Worm (Caenorhabditis elegans) whole organism, L2 larva: ENCODE measurements around the gene R08E5.1.

Experiments used
- C34F6.9 ChIP-seq: fragments of 150-350 bp; optimal IDR thresholded peaks from 2 replicates; lab custom pipeline; 2014; ENCODE audit warnings: missing biosample characterization, missing genetic modification characterization
- Y55F3AM.14 ChIP-seq: fragments of 200-800 bp; sonication (Bioruptor generic); optimal IDR thresholded peaks from 2 replicates; lab custom pipeline; 2018; ENCODE audit warnings: mild to moderate bottlenecking, missing genetic modification characterization, missing compliant biosample characterization
- alr-1 ChIP-seq: fragments of 150-350 bp; optimal IDR thresholded peaks from 2 replicates; lab custom pipeline; 2014; ENCODE audit warnings: missing biosample characterization, missing genetic modification characterization
- blmp-1 ChIP-seq: sonication (generic microtip); optimal IDR thresholded peaks from 2 replicates; lab custom pipeline; 2017; ENCODE audit warnings: missing genetic modification characterization, mild to moderate bottlenecking, missing compliant biosample characterization, antibody characterized with exemption, moderate library complexity; ENCODE audit not compliant: insufficient read depth
- ceh-16 ChIP-seq: fragments of 150-350 bp; optimal IDR thresholded peaks from 2 replicates; lab custom pipeline; 2014; ENCODE audit warnings: missing biosample characterization, missing genetic modification characterization
- ceh-82 ChIP-seq: fragments of 150-350 bp; optimal IDR thresholded peaks from 2 replicates; lab custom pipeline; 2014; ENCODE audit warnings: missing biosample characterization, missing genetic modification characterization
- dmd-4 ChIP-seq: sonication (generic microtip); optimal IDR thresholded peaks from 2 replicates; lab custom pipeline; 2017; ENCODE audit warnings: missing biosample characterization, missing genetic modification characterization
- egl-27 ChIP-seq: sonication (generic microtip); optimal IDR thresholded peaks from 3 replicates; lab custom pipeline; 2017; ENCODE audit warnings: missing biosample characterization, missing genetic modification reagents, missing genetic modification characterization
- elt-1 ChIP-seq: fragments of 150-350 bp; optimal IDR thresholded peaks from 2 replicates; lab custom pipeline; 2014; ENCODE audit warnings: missing biosample characterization, missing genetic modification characterization
- fos-1 ChIP-seq: fragments of 150-350 bp; optimal IDR thresholded peaks from 2 replicates; lab custom pipeline; 2014; ENCODE audit warnings: missing biosample characterization, missing genetic modification characterization
- gmeb-1 ChIP-seq: fragments of 150-350 bp; optimal IDR thresholded peaks from 2 replicates; lab custom pipeline; 2014; ENCODE audit warnings: missing biosample characterization, missing genetic modification characterization
- lin-13 ChIP-seq: fragments of 150-350 bp; optimal IDR thresholded peaks from 2 replicates; lab custom pipeline; 2014; ENCODE audit warnings: missing biosample characterization, missing genetic modification reagents, missing genetic modification characterization
- lin-39 ChIP-seq: fragments of 150-350 bp; optimal IDR thresholded peaks from 2 replicates; lab custom pipeline; 2014; ENCODE audit warnings: missing biosample characterization, missing genetic modification reagents, missing genetic modification characterization
- lsy-2 ChIP-seq, 2 experiments: fragments of 150-350 bp in 1 of 2; sonication (generic microtip) in 1 of 2; optimal IDR thresholded peaks; 2 replicates each; lab custom pipeline; 2014 to 2017; ENCODE audit warnings: missing biosample characterization in 2 of 2, missing genetic modification characterization in 2 of 2
- mab-5 ChIP-seq: fragments of 150-350 bp; optimal IDR thresholded peaks from 2 replicates; lab custom pipeline; 2014; ENCODE audit warnings: missing biosample characterization, missing genetic modification characterization
- mbf-1 ChIP-seq: sonication (generic microtip); optimal IDR thresholded peaks from 2 replicates; lab custom pipeline; 2017; ENCODE audit warnings: missing biosample characterization, missing genetic modification characterization
- mdl-1 ChIP-seq, 2 experiments: fragments of 150-350 bp in 1 of 2; sonication (generic microtip) in 1 of 2; optimal IDR thresholded peaks; 2 replicates each; lab custom pipeline; 2017; ENCODE audit warnings: missing biosample characterization in 2 of 2, missing genetic modification characterization in 2 of 2
- nhr-12 ChIP-seq: fragments of 150-350 bp; optimal IDR thresholded peaks from 2 replicates; lab custom pipeline; 2014; ENCODE audit warnings: missing biosample characterization, missing genetic modification characterization
- nhr-129 ChIP-seq: fragments of 150-350 bp; optimal IDR thresholded peaks from 2 replicates; lab custom pipeline; 2014; ENCODE audit warnings: missing biosample characterization, missing genetic modification characterization
- nhr-21 ChIP-seq: fragments of 150-350 bp; optimal IDR thresholded peaks from 2 replicates; lab custom pipeline; 2014; ENCODE audit warnings: missing biosample characterization, missing genetic modification characterization
- nhr-237 ChIP-seq: fragments of 150-350 bp; optimal IDR thresholded peaks from 2 replicates; lab custom pipeline; 2014; ENCODE audit warnings: missing biosample characterization, missing genetic modification characterization
- nhr-6 ChIP-seq: fragments of 150-350 bp; optimal IDR thresholded peaks from 2 replicates; lab custom pipeline; 2014; ENCODE audit warnings: missing biosample characterization, missing genetic modification characterization
- nhr-77 ChIP-seq: fragments of 150-350 bp; optimal IDR thresholded peaks from 2 replicates; lab custom pipeline; 2014; ENCODE audit warnings: missing biosample characterization, missing genetic modification characterization
- peb-1 ChIP-seq: fragments of 150-350 bp; optimal IDR thresholded peaks from 2 replicates; lab custom pipeline; 2014; ENCODE audit warnings: missing biosample characterization, missing genetic modification characterization
- sem-4 ChIP-seq: fragments of 150-350 bp; optimal IDR thresholded peaks from 2 replicates; lab custom pipeline; 2014; ENCODE audit warnings: missing biosample characterization, missing genetic modification reagents, missing genetic modification characterization
- skn-1 ChIP-seq: sonication (generic microtip); optimal IDR thresholded peaks from 2 replicates; lab custom pipeline; 2017; ENCODE audit warnings: missing biosample characterization, missing genetic modification characterization
- sma-3 ChIP-seq: sonication (generic microtip); optimal IDR thresholded peaks from 2 replicates; lab custom pipeline; 2016; ENCODE audit warnings: missing genetic modification reagents, missing genetic modification characterization, missing compliant biosample characterization
- snpc-4 ChIP-seq: fragments of 150-350 bp; optimal IDR thresholded peaks from 2 replicates; lab custom pipeline; 2014; ENCODE audit warnings: missing biosample characterization, missing genetic modification characterization
- unc-39 ChIP-seq: fragments of 150-350 bp; optimal IDR thresholded peaks from 2 replicates; lab custom pipeline; 2014; ENCODE audit warnings: missing biosample characterization, missing genetic modification characterization
- unc-55 ChIP-seq: fragments of 150-350 bp; sonication (generic microtip); optimal IDR thresholded peaks from 3 replicates; lab custom pipeline; 2014; ENCODE audit warnings: missing biosample characterization, missing genetic modification reagents, missing genetic modification characterization
- unc-62 ChIP-seq: fragments of 150-350 bp; optimal IDR thresholded peaks from 2 replicates; lab custom pipeline; 2014; ENCODE audit warnings: missing biosample characterization, missing genetic modification reagents, missing genetic modification characterization
- zag-1 ChIP-seq: fragments of 150-350 bp; optimal IDR thresholded peaks from 2 replicates; lab custom pipeline; 2014; ENCODE audit warnings: missing biosample characterization, missing genetic modification characterization
- ztf-1 ChIP-seq: fragments of 200-800 bp; sonication (Bioruptor generic); conservative IDR thresholded peaks from 2 replicates; pipeline ENCODE4 v1.3.6; 2022; ENCODE audit warnings: missing genetic modification characterization, missing compliant biosample characterization
- ztf-11 ChIP-seq: sonication (generic microtip); optimal IDR thresholded peaks from 2 replicates; lab custom pipeline; 2017; ENCODE audit warnings: missing biosample characterization, missing genetic modification characterization
- ztf-4 ChIP-seq: fragments of 150-350 bp; optimal IDR thresholded peaks from 2 replicates; lab custom pipeline; 2014; ENCODE audit warnings: missing biosample characterization, missing genetic modification characterization

R08E5.1 gene

DNA sequence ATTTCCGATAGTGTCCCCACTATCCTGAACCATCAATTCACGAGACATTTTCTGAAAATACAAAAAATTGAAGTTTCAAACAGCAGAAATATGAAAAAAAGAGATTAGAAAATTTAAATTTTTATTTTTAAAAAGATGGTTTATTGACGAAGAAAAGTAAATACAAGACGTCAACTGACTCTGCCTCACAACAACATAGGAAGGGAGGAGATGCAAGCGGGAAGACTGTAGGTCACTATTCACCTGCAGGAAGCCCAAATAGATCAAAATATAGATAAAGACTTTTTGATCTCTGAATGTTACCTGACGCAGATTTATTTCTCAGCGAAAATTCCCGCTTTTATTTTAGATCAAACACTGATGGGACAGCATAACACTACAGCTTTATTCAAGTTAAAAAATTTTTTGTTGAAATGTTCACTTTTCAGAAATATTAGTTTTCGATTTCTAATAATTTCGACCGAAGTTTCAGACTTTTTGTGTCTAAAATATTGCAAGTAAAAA, 4.8 kb upstream of the R08E5.1 start, which contains the start of gene cysl-3:
cysl-3 (minus strand) TSS at position 51 of the 504 bp plus-strand sequence.
- TF ChIP-seq mab-5 (tag; lab: Kevin White, UChicago): no peak
- no peak for TF ChIP-seq gmeb-1
- no peak for TF ChIP-seq nhr-6 (tag; lab: Kevin White, UChicago)
- no peak for TF ChIP-seq nhr-237 (tag; lab: Kevin White, UChicago)
- TF ChIP-seq nhr-21: no peak
- no peak for TF ChIP-seq nhr-129
- no peak for TF ChIP-seq fos-1 (tag; lab: Kevin White, UChicago)
- no peak for TF ChIP-seq mdl-1 (tag; optimal IDR thresholded peaks at IDR 0.05; lab: Kevin White, UChicago)
- TF ChIP-seq blmp-1 (tag; lab: Kevin White, UChicago): no peak
- no peak for TF ChIP-seq Y55F3AM.14 (GFP tag; lab: Kevin White, UChicago)
- no peak for TF ChIP-seq C34F6.9 (tag; lab: Kevin White, UChicago)
- no peak for TF ChIP-seq sma-3 (GFP tag; lab: Kevin White, UChicago)
- no peak for TF ChIP-seq skn-1 (tag; lab: Kevin White, UChicago)
- TF ChIP-seq dmd-4 (tag; lab: Kevin White, UChicago): no peak
- TF ChIP-seq ceh-16 (tag; lab: Kevin White, UChicago): no peak

DNA sequence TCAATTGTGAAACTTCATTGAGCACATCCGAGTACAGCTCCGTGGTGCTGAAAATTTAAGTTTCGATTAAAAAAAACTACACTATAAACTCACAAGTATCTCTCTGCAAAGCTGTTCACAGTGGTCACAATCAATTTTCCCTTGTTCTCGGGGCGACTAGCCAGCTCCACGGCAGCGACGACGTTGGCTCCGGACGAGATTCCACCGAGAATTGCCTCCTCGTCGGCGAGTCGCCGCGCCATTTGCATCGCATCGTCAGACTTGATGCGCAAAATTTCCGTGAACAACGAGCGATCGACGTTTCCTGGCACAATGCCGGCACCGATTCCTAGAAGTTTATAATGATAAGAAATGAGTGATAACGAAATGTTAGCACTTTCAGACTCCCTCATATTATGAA, 3.3 kb upstream of the R08E5.1 start:
- TF ChIP-seq lin-13 (no peak), nhr-12 (tag; lab: Kevin White, UChicago) (no peak), unc-62 (GFP tag; lab: Kevin White, UChicago) (no peak), lin-39 (no peak), nhr-21 (no peak), ztf-11 (tag; lab: Kevin White, UChicago) (no peak), ceh-16 (tag; lab: Kevin White, UChicago) (no peak), nhr-129 (no peak), egl-27 (no peak), snpc-4 (tag; lab: Kevin White, UChicago) (no peak), lsy-2 (tag; optimal IDR thresholded peaks at IDR 0.05; lab: Kevin White, UChicago) (no peak)
- TF ChIP-seq, all 48 proteins: peak for 0

DNA sequence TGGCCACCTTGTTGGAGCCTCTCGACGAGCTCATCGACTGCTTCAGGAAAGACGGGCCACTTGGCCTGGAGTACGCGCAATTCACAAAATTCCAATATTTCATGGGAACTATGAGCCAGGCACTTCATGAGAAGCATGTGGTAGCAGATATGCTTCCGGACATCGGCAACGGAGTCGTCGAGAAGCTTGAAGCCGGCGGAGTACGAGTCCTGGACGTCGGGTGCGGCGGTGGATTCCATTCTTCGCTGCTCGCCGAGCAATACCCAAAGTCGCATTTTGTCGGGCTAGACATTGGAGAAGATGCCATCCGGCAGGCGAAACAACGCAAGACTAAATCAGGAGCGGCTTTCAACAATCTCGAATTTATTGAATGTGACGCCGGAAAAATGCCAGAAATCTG, 2.3 kb upstream of the R08E5.1 start:
- no peak for TF ChIP-seq Y55F3AM.14 (GFP tag; lab: Kevin White, UChicago)

DNA sequence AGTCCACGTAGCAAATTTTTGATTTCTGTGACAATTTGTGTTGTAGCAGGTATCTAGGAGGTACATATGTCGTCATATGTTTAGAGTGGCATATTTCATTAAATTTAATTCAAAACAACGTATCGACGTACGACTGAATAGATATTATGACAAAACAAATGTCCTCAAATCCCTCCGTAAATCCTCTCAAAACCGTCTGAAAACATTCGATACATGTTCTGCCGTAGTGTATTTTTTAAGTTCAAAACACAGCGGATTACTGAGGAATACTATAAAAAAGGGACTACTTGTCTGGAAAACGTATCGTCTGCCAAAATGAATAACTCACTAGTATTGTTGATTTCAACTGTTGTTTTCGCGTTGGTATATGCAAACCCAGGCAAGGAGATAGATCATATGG, 3.0 kb downstream of the R08E5.1 start, which contains the start of gene R08E5.4:
R08E5.4 (plus strand) TSS at position 301 of the 400 bp plus-strand sequence.
- no peak for TF ChIP-seq mdl-1 (tag; optimal IDR thresholded peaks at IDR 0.05; lab: Kevin White, UChicago)
- no peak for TF ChIP-seq ztf-4 (tag; lab: Kevin White, UChicago)
- TF ChIP-seq snpc-4 (tag; lab: Kevin White, UChicago): no peak
- no peak for TF ChIP-seq sma-3 (GFP tag; lab: Kevin White, UChicago)
- no peak for TF ChIP-seq ztf-11 (tag; lab: Kevin White, UChicago)
- no peak for TF ChIP-seq sem-4 (tag; lab: Kevin White, UChicago)
- no peak for TF ChIP-seq ztf-1 (GFP tag; lab: Robert Waterston, UW)
- TF ChIP-seq, all 48 proteins: peak for 0

DNA sequence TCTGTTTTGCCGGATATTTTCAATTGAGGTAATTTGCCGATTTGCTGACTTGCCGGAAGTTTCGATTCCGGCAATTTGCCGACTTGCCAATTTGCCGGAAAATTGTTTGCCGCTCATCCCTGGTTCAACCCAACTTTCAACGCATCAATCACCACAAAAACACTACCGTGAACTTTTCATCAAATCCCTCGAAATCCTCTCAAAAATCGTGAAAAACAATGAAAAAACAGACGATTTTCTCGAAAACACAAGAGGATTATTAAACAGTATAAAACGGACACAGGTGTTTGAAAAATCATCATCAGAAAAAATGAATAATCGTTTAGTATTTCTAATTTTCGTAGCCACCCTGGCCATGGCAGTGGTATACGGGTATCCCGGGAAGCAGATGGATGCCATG, 4.4 kb downstream of the R08E5.1 start, which contains the start of gene Y39H10A.1:
Y39H10A.1 (plus strand) TSS at position 301 of the 400 bp plus-strand sequence.
- TF ChIP-seq sem-4 (tag; lab: Kevin White, UChicago) (no peak), unc-39 (tag; lab: Kevin White, UChicago) (no peak), dmd-4 (tag; lab: Kevin White, UChicago) (no peak), C34F6.9 (tag; lab: Kevin White, UChicago) (no peak), nhr-6 (tag; lab: Kevin White, UChicago) (no peak), lin-13 (no peak), zag-1 (tag; lab: Kevin White, UChicago) (no peak), peb-1 (tag; lab: Kevin White, UChicago) (no peak)
- TF ChIP-seq, all 48 proteins: peak for 0

DNA sequence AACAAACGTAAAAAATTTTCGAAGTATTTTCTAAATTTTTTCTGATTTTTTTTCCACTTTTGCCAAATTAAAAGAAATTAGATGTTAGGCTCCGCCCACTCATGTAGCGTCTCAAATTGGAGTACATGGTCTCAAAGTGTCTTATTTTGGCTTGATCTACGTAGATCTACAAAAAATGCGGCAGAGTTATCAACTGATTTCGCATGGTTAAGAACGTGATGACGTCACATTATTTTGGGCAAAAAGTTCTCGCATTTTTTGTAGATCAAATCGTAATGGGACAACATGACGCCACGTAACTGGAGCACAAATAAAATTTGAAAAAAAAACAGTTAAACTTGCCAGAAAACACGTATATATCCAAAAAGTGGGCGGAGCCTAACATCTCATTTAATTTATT, 9.5 kb downstream of the R08E5.1 start:
- TF ChIP-seq lsy-2 (tag; optimal IDR thresholded peaks at IDR 0.05; lab: Kevin White, UChicago): no peak
- TF ChIP-seq ztf-4 (tag; lab: Kevin White, UChicago): no peak
- TF ChIP-seq unc-55 (GFP tag; lab: Kevin White, UChicago): no peak
- no peak for TF ChIP-seq nhr-12 (tag; lab: Kevin White, UChicago)
- no peak for TF ChIP-seq dmd-4 (tag; lab: Kevin White, UChicago)
- no peak for TF ChIP-seq sem-4 (tag; lab: Kevin White, UChicago)
- no peak for TF ChIP-seq alr-1
- TF ChIP-seq nhr-77 (tag; lab: Kevin White, UChicago): no peak
- TF ChIP-seq unc-62 (GFP tag; lab: Kevin White, UChicago): no peak
- no peak for TF ChIP-seq mbf-1 (tag; lab: Kevin White, UChicago)
- TF ChIP-seq lin-39: no peak
- TF ChIP-seq sma-3 (GFP tag; lab: Kevin White, UChicago): no peak
- TF ChIP-seq elt-1 (tag; lab: Kevin White, UChicago): no peak
- no peak for TF ChIP-seq fos-1 (tag; lab: Kevin White, UChicago)
- TF ChIP-seq ceh-82 (tag; lab: Kevin White, UChicago): no peak
- no peak for TF ChIP-seq C34F6.9 (tag; lab: Kevin White, UChicago)
